Worm (Caenorhabditis elegans) whole organism, L2 larva: ENCODE measurements around the gene daf-41.

Source experiments
- C34F6.9 ChIP-seq: fragments of 150-350 bp; optimal IDR thresholded peaks from 2 replicates; lab custom pipeline; 2014; ENCODE audit warnings: missing biosample characterization, missing genetic modification characterization
- R02D3.7 ChIP-seq: fragments of 150-350 bp; optimal IDR thresholded peaks from 2 replicates; lab custom pipeline; 2014; ENCODE audit warnings: missing biosample characterization, missing genetic modification characterization
- Y55F3AM.14 ChIP-seq: fragments of 200-800 bp; sonication (Bioruptor generic); optimal IDR thresholded peaks from 2 replicates; lab custom pipeline; 2018; ENCODE audit warnings: mild to moderate bottlenecking, missing genetic modification characterization, missing compliant biosample characterization
- alr-1 ChIP-seq: fragments of 150-350 bp; optimal IDR thresholded peaks from 2 replicates; lab custom pipeline; 2014; ENCODE audit warnings: missing biosample characterization, missing genetic modification characterization
- ama-1 ChIP-seq: fragments of 150-350 bp; optimal IDR thresholded peaks from 2 replicates; lab custom pipeline; 2018; ENCODE audit warnings: inconsistent platforms
- blmp-1 ChIP-seq: sonication (generic microtip); optimal IDR thresholded peaks from 2 replicates; lab custom pipeline; 2017; ENCODE audit warnings: missing genetic modification characterization, mild to moderate bottlenecking, missing compliant biosample characterization, antibody characterized with exemption, moderate library complexity; ENCODE audit not compliant: insufficient read depth
- ceh-16 ChIP-seq: fragments of 150-350 bp; optimal IDR thresholded peaks from 2 replicates; lab custom pipeline; 2014; ENCODE audit warnings: missing biosample characterization, missing genetic modification characterization
- ceh-82 ChIP-seq: fragments of 150-350 bp; optimal IDR thresholded peaks from 2 replicates; lab custom pipeline; 2014; ENCODE audit warnings: missing biosample characterization, missing genetic modification characterization
- crh-2 ChIP-seq: sonication (generic microtip); optimal IDR thresholded peaks from 2 replicates; lab custom pipeline; 2017; ENCODE audit warnings: missing biosample characterization, missing genetic modification characterization
- dmd-4 ChIP-seq: sonication (generic microtip); optimal IDR thresholded peaks from 2 replicates; lab custom pipeline; 2017; ENCODE audit warnings: missing biosample characterization, missing genetic modification characterization
- egl-27 ChIP-seq: sonication (generic microtip); optimal IDR thresholded peaks from 3 replicates; lab custom pipeline; 2017; ENCODE audit warnings: missing biosample characterization, missing genetic modification reagents, missing genetic modification characterization
- elt-1 ChIP-seq: fragments of 150-350 bp; optimal IDR thresholded peaks from 2 replicates; lab custom pipeline; 2014; ENCODE audit warnings: missing biosample characterization, missing genetic modification characterization
- lin-11 ChIP-seq: fragments of 150-350 bp; sonication (generic microtip); optimal IDR thresholded peaks from 2 replicates; lab custom pipeline; 2014; ENCODE audit warnings: missing biosample characterization, missing genetic modification characterization, inconsistent platforms, mixed read lengths
- lin-13 ChIP-seq: fragments of 150-350 bp; optimal IDR thresholded peaks from 2 replicates; lab custom pipeline; 2014; ENCODE audit warnings: missing biosample characterization, missing genetic modification reagents, missing genetic modification characterization
- lsy-2 ChIP-seq, 2 experiments: fragments of 150-350 bp in 1 of 2; sonication (generic microtip) in 1 of 2; optimal IDR thresholded peaks; 2 replicates each; lab custom pipeline; 2014 to 2017; ENCODE audit warnings: missing biosample characterization in 2 of 2, missing genetic modification characterization in 2 of 2
- mbf-1 ChIP-seq: sonication (generic microtip); optimal IDR thresholded peaks from 2 replicates; lab custom pipeline; 2017; ENCODE audit warnings: missing biosample characterization, missing genetic modification characterization
- mdl-1 ChIP-seq, 2 experiments: fragments of 150-350 bp in 1 of 2; sonication (generic microtip) in 1 of 2; optimal IDR thresholded peaks; 2 replicates each; lab custom pipeline; 2017; ENCODE audit warnings: missing biosample characterization in 2 of 2, missing genetic modification characterization in 2 of 2
- nhr-10 ChIP-seq: sonication (generic microtip); optimal IDR thresholded peaks from 2 replicates; lab custom pipeline; 2017; ENCODE audit warnings: missing biosample characterization, missing genetic modification characterization
- nhr-129 ChIP-seq: fragments of 150-350 bp; optimal IDR thresholded peaks from 2 replicates; lab custom pipeline; 2014; ENCODE audit warnings: missing biosample characterization, missing genetic modification characterization
- nhr-21 ChIP-seq: fragments of 150-350 bp; optimal IDR thresholded peaks from 2 replicates; lab custom pipeline; 2014; ENCODE audit warnings: missing biosample characterization, missing genetic modification characterization
- nhr-237 ChIP-seq: fragments of 150-350 bp; optimal IDR thresholded peaks from 2 replicates; lab custom pipeline; 2014; ENCODE audit warnings: missing biosample characterization, missing genetic modification characterization
- nhr-25 ChIP-seq: fragments of 150-350 bp; sonication (generic microtip); optimal IDR thresholded peaks from 3 replicates; lab custom pipeline; 2014; ENCODE audit warnings: missing biosample characterization, missing genetic modification characterization
- nhr-6 ChIP-seq: fragments of 150-350 bp; optimal IDR thresholded peaks from 2 replicates; lab custom pipeline; 2014; ENCODE audit warnings: missing biosample characterization, missing genetic modification characterization
- sem-4 ChIP-seq: fragments of 150-350 bp; optimal IDR thresholded peaks from 2 replicates; lab custom pipeline; 2014; ENCODE audit warnings: missing biosample characterization, missing genetic modification reagents, missing genetic modification characterization
- skn-1 ChIP-seq: sonication (generic microtip); optimal IDR thresholded peaks from 2 replicates; lab custom pipeline; 2017; ENCODE audit warnings: missing biosample characterization, missing genetic modification characterization
- sma-3 ChIP-seq: sonication (generic microtip); optimal IDR thresholded peaks from 2 replicates; lab custom pipeline; 2016; ENCODE audit warnings: missing genetic modification reagents, missing genetic modification characterization, missing compliant biosample characterization
- snpc-4 ChIP-seq: fragments of 150-350 bp; optimal IDR thresholded peaks from 2 replicates; lab custom pipeline; 2014; ENCODE audit warnings: missing biosample characterization, missing genetic modification characterization
- unc-39 ChIP-seq: fragments of 150-350 bp; optimal IDR thresholded peaks from 2 replicates; lab custom pipeline; 2014; ENCODE audit warnings: missing biosample characterization, missing genetic modification characterization
- unc-55 ChIP-seq: fragments of 150-350 bp; sonication (generic microtip); optimal IDR thresholded peaks from 3 replicates; lab custom pipeline; 2014; ENCODE audit warnings: missing biosample characterization, missing genetic modification reagents, missing genetic modification characterization
- unc-62 ChIP-seq: fragments of 150-350 bp; optimal IDR thresholded peaks from 2 replicates; lab custom pipeline; 2014; ENCODE audit warnings: missing biosample characterization, missing genetic modification reagents, missing genetic modification characterization
- zag-1 ChIP-seq: fragments of 150-350 bp; optimal IDR thresholded peaks from 2 replicates; lab custom pipeline; 2014; ENCODE audit warnings: missing biosample characterization, missing genetic modification characterization
- ztf-11 ChIP-seq: sonication (generic microtip); optimal IDR thresholded peaks from 2 replicates; lab custom pipeline; 2017; ENCODE audit warnings: missing biosample characterization, missing genetic modification characterization
- ztf-4 ChIP-seq: fragments of 150-350 bp; optimal IDR thresholded peaks from 2 replicates; lab custom pipeline; 2014; ENCODE audit warnings: missing biosample characterization, missing genetic modification characterization

daf-41 gene

ce11 chrIII:5280228-5280627, 5.7 kb upstream of the daf-41 start (continued):
- TF ChIP-seq ztf-11 (tag; lab: Kevin White, UChicago) (no peak), egl-27 (tag; lab: Kevin White, UChicago) (peak; percentile 34), mdl-1 (tag; optimal IDR thresholded peaks at IDR 0.05; lab: Kevin White, UChicago) (no peak), Y55F3AM.14 (GFP tag; lab: Kevin White, UChicago) (no peak), R02D3.7 (tag; lab: Kevin White, UChicago) (no peak), unc-39 (no peak), crh-2 (tag; lab: Kevin White, UChicago) (peak; percentile 17), skn-1 (no peak), elt-1 (tag; lab: Kevin White, UChicago) (no peak), mbf-1 (no peak)
- TF ChIP-seq, all 48 proteins: peak for 7

- TF ChIP-seq lin-11: no peak
- TF ChIP-seq nhr-10 (tag; lab: Kevin White, UChicago): no peak
- TF ChIP-seq unc-62 (GFP tag; lab: Kevin White, UChicago): no peak
- no peak for TF ChIP-seq sem-4
- no peak for TF ChIP-seq crh-2 (tag; lab: Kevin White, UChicago)
- no peak for TF ChIP-seq nhr-25 (tag; lab: Kevin White, UChicago)
- no peak for TF ChIP-seq skn-1
- no peak for TF ChIP-seq lsy-2 (tag; optimal IDR thresholded peaks at IDR 0.05; lab: Kevin White, UChicago)
- TF ChIP-seq ceh-82 (tag; lab: Kevin White, UChicago): no peak
- TF ChIP-seq ztf-11 (tag; lab: Kevin White, UChicago): no peak
- TF ChIP-seq sma-3 (GFP tag; lab: Kevin White, UChicago): no peak
- TF ChIP-seq dmd-4: no peak
- TF ChIP-seq C34F6.9 (tag; lab: Kevin White, UChicago): no peak
- TF ChIP-seq ceh-16 (tag; lab: Kevin White, UChicago): no peak
Measured at ce11 chrIII:5277740-5278139, 3.2 kb upstream of the daf-41 start, which contains the start of gene clk-1. Gene clk-1, plus strand, starts transcription at chrIII:5277894.

- TF ChIP-seq nhr-129 (tag; lab: Kevin White, UChicago) (peak; percentile 15), ceh-82 (tag; lab: Kevin White, UChicago) (no peak), ama-1 (lab: Kevin White, UChicago) (peak; percentile 15), nhr-25 (tag; lab: Kevin White, UChicago) (no peak)
Measured at ce11 chrIII:5274250-5274649, 315 bp downstream of the daf-41 start.

ce11 chrIII:5273396-5273857, 1.1 kb downstream of the daf-41 start, which contains the start of gene ztf-8:
Gene ztf-8, minus strand, starts transcription at chrIII:5273471.
- peak; percentile 25 for TF ChIP-seq C34F6.9 (tag; lab: Kevin White, UChicago)
- TF ChIP-seq sma-3 (GFP tag; lab: Kevin White, UChicago): no peak
- no peak for TF ChIP-seq lin-13 (GFP tag; lab: Kevin White, UChicago)
- TF ChIP-seq ama-1 (lab: Kevin White, UChicago): peak; percentile 37
- TF ChIP-seq alr-1 (tag; lab: Kevin White, UChicago): no peak
- no peak for TF ChIP-seq unc-55 (GFP tag; lab: Kevin White, UChicago)
- peak in 1 of 2 experiments; percentile 49 for TF ChIP-seq lsy-2 (tag; optimal IDR thresholded peaks at IDR 0.05; lab: Kevin White, UChicago)
- no peak for TF ChIP-seq nhr-237 (tag; lab: Kevin White, UChicago)
- TF ChIP-seq ztf-4 (tag; lab: Kevin White, UChicago): peak; percentile 31
- TF ChIP-seq crh-2 (tag; lab: Kevin White, UChicago): peak; percentile 38

ce11 chrIII:5269814-5270213, 4.8 kb downstream of the daf-41 start, which contains the start of gene ZC395.4:
Gene ZC395.4, plus strand, starts transcription at chrIII:5270114.
- no peak for TF ChIP-seq snpc-4 (tag; lab: Kevin White, UChicago)
- no peak for TF ChIP-seq blmp-1 (tag; lab: Kevin White, UChicago)
- TF ChIP-seq mbf-1: no peak
- no peak for TF ChIP-seq Y55F3AM.14 (GFP tag; lab: Kevin White, UChicago)
- no peak for TF ChIP-seq nhr-10 (tag; lab: Kevin White, UChicago)
- TF ChIP-seq nhr-21: no peak
- TF ChIP-seq zag-1 (tag; lab: Kevin White, UChicago): no peak
- TF ChIP-seq elt-1 (tag; lab: Kevin White, UChicago): no peak
- TF ChIP-seq nhr-6 (tag; lab: Kevin White, UChicago): no peak
- no peak for TF ChIP-seq ama-1 (lab: Kevin White, UChicago)
- TF ChIP-seq, all 48 proteins: peak for 0
